Fruit fly (Drosophila melanogaster): Measurements from ENCODE around the gene CG5674.

- TF ChIP-seq psq (optimal IDR thresholded peaks at IDR 0.05): no peak
- no peak for TF ChIP-seq ttk (optimal IDR thresholded peaks at IDR 0.05)
- TF ChIP-seq Myc (optimal IDR thresholded peaks at IDR 0.05): no peak
- TF ChIP-seq insv (optimal IDR thresholded peaks at IDR 0.05): no peak
- TF ChIP-seq h (optimal IDR thresholded peaks at IDR 0.05): no peak
These were observed 26.9 kb downstream of the CG5674 start, which contains the start of gene Prosbeta5R2 for dm6 chr2L:17990118-17990517.
